Worm (Caenorhabditis elegans): ENCODE data around the gene D2096.10.

DNA sequence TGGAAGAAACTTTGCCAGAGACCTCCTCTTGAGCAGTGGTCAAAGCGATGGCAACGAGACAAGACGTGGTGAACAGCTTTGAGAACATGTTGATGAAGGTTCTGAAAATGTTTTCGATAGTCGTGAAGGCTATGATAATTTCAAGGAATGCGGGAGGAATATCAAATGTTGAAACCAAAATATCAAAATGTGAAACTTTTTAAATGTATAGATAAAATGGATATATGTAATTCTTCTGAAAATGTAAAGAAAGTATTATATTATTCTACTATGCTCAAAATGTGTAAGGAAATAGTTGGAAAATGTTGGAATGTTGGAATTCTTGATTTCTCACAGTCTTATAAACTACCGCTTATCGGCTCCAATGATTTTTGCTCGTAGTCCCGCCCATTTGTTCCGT lies 19.9 kb downstream of the D2096.10 start, which contains the start of gene D2096.6:
- no peak for TF ChIP-seq elt-3 (tag; optimal IDR thresholded peaks at IDR 0.05)
- TF ChIP-seq ztf-11 (tag; optimal IDR thresholded peaks at IDR 0.05): no peak
- no peak for TF ChIP-seq lin-13 (tag; optimal IDR thresholded peaks at IDR 0.05)
- no peak for TF ChIP-seq nhr-28 (tag; optimal IDR thresholded peaks at IDR 0.05)
- no peak for TF ChIP-seq lsy-2 (tag; optimal IDR thresholded peaks at IDR 0.05)
- TF ChIP-seq mep-1 (tag; optimal IDR thresholded peaks at IDR 0.05): no peak
- TF ChIP-seq snpc-4 (tag; optimal IDR thresholded peaks at IDR 0.05): no peak
- TF ChIP-seq blmp-1 (tag; optimal IDR thresholded peaks at IDR 0.05): no peak
- TF ChIP-seq ces-1 (GFP tag; optimal IDR thresholded peaks at IDR 0.05): no peak
